Fruit fly (Drosophila melanogaster): ENCODE results near the gene PolE1.

PolE1 gene

dm6 chr3R:23363515-23364124, 15.7 kb downstream of the PolE1 start, which contains the start of gene CG4408 (continued):
- no peak for TF ChIP-seq CG14860 (GFP tag; IDR thresholded peaks at IDR 0.05; ENCODE audit: partially characterized antibody)
- no peak for TF ChIP-seq org-1 (GFP tag; optimal IDR thresholded peaks at IDR 0.05)
- TF ChIP-seq CG18764 (GFP tag; optimal IDR thresholded peaks at IDR 0.05) = no peak
- 0 out of 3 replicates have a peak, but pooled peaks have one; percentile 22 for TF ChIP-seq CG17361 (GFP tag; IDR thresholded peaks at IDR 0.05)
- no peak for TF ChIP-seq CG13775 (GFP tag; optimal IDR thresholded peaks at IDR 0.05)
- TF ChIP-seq Tbp (GFP tag; optimal IDR thresholded peaks at IDR 0.05) = no peak
- TF ChIP-seq CG2889 (GFP tag; IDR thresholded peaks at IDR 0.05) = no peak
- TF ChIP-seq BtbVII (GFP tag; optimal IDR thresholded peaks at IDR 0.05) = no peak
- TF ChIP-seq TFAM (GFP tag; optimal IDR thresholded peaks at IDR 0.05) = no peak
- no peak for TF ChIP-seq NC2α (GFP tag; optimal IDR thresholded peaks at IDR 0.05)
- peak; percentile 27; the same call in 1 of the 2 replicates for TF ChIP-seq Atf6 (GFP tag; IDR thresholded peaks at IDR 0.05)
- TF ChIP-seq CG16813 (GFP tag; IDR thresholded peaks at IDR 0.05; ENCODE audit: partially characterized antibody) = no peak
- TF ChIP-seq gt (GFP tag; IDR thresholded peaks at IDR 0.05) = no peak
- peak; percentile 25 for TF ChIP-seq D19A (tag; optimal IDR thresholded peaks at IDR 0.05)
- no peak for TF ChIP-seq CG10147 (GFP tag; optimal IDR thresholded peaks at IDR 0.05)
- TF ChIP-seq Lhr (GFP tag; optimal IDR thresholded peaks at IDR 0.05) = no peak
- no peak for TF ChIP-seq Six4 (GFP tag; optimal IDR thresholded peaks at IDR 0.05)
- TF ChIP-seq CG6254 (GFP tag; optimal IDR thresholded peaks at IDR 0.05) = no peak
- no peak for TF ChIP-seq CG7928 (GFP tag; optimal IDR thresholded peaks at IDR 0.05)
- no peak for TF ChIP-seq CG15479 (GFP tag; optimal IDR thresholded peaks at IDR 0.05)
- no peak for TF ChIP-seq fd64A (GFP tag; optimal IDR thresholded peaks at IDR 0.05)
- no peak for TF ChIP-seq CG12299 (tag; optimal IDR thresholded peaks at IDR 0.05)
- no peak for TF ChIP-seq Bteb2 (GFP tag; optimal IDR thresholded peaks at IDR 0.05)
- TF ChIP-seq yki (optimal IDR thresholded peaks at IDR 0.05) = no peak
- peak; percentile 61; the same call in 1 of the 2 replicates for TF ChIP-seq sob (GFP tag; IDR thresholded peaks at IDR 0.05)
- no peak for TF ChIP-seq CG12744 (GFP tag; optimal IDR thresholded peaks at IDR 0.05)
- TF ChIP-seq Hey (tag; optimal IDR thresholded peaks at IDR 0.05) = no peak
- TF ChIP-seq CG31388 (GFP tag; optimal IDR thresholded peaks at IDR 0.05) = no peak
- no peak for TF ChIP-seq Jarid2 (GFP tag; optimal IDR thresholded peaks at IDR 0.05)
- TF ChIP-seq CG9797 (GFP tag; optimal IDR thresholded peaks at IDR 0.05) = no peak
- TF ChIP-seq cg (GFP tag; optimal IDR thresholded peaks at IDR 0.05) = no peak
- peak; percentile 18; the same call in 1 of the 2 replicates for TF ChIP-seq al (GFP tag; IDR thresholded peaks at IDR 0.05)
- peak; percentile 30 for TF ChIP-seq Ets65A (GFP tag)
- TF ChIP-seq stc (GFP tag; IDR thresholded peaks at IDR 0.05) = no peak
- TF ChIP-seq disco-r (GFP tag; optimal IDR thresholded peaks at IDR 0.05) = no peak
- peak; percentile 46 for TF ChIP-seq grau (tag; optimal IDR thresholded peaks at IDR 0.05)
- TF ChIP-seq vnd (GFP tag; IDR thresholded peaks at IDR 0.05; ENCODE audit: partially characterized antibody) = no peak
- no peak for TF ChIP-seq chinmo (GFP tag; IDR thresholded peaks at IDR 0.05; ENCODE audit: partially characterized antibody)
- peak; percentile 45 for TF ChIP-seq CG2712 (tag; optimal IDR thresholded peaks at IDR 0.05)
- TF ChIP-seq rib (GFP tag; IDR thresholded peaks at IDR 0.05) = no peak
- no peak for TF ChIP-seq trh (GFP tag; optimal IDR thresholded peaks at IDR 0.05)
- no peak for TF ChIP-seq klu (GFP tag; IDR thresholded peaks at IDR 0.05)
- TF ChIP-seq caup (GFP tag; optimal IDR thresholded peaks at IDR 0.05; ENCODE audit: severe bottlenecking) = peak; percentile 13
